Fruit fly (Drosophila melanogaster): ENCODE measurements around the gene kis.

dm6 chr2L:294452-295362, 44.1 kb upstream of the kis start, which contains the start of the genes U2af38 and Stip1:
- TF ChIP-seq CG33017 (tag; optimal IDR thresholded peaks at IDR 0.05) (no peak), ovo (GFP tag; optimal IDR thresholded peaks at IDR 0.05) (no peak), cic (GFP tag; optimal IDR thresholded peaks at IDR 0.05) (no peak), tj (GFP tag; optimal IDR thresholded peaks at IDR 0.05) (peak; percentile 62), CG1620 (GFP tag; optimal IDR thresholded peaks at IDR 0.05) (peak; percentile 14), CG14711 (tag; optimal IDR thresholded peaks at IDR 0.05) (peak; percentile 98), CG5204 (GFP tag; optimal IDR thresholded peaks at IDR 0.05) (no peak)

Data from whole organism, adult.